Fruit fly (Drosophila melanogaster) whole organism: ENCODE measurements around the gene Sfp24Ba.

Experiments used
- CG8478 ChIP-seq: fragments of >200 bp; optimal IDR thresholded peaks from 2 replicates; lab custom pipeline; 2018; ENCODE audit warnings: inconsistent platforms
- Dll ChIP-seq: fragments of >200 bp; optimal IDR thresholded peaks from 2 replicates; lab custom pipeline; 2017
- EcR ChIP-seq, 2 experiments: fragments of >200 bp; optimal IDR thresholded peaks; 2 replicates each; lab custom pipeline; 2017; ENCODE audit warnings: missing biosample characterization in 2 of 2, missing genetic modification characterization in 2 of 2, missing genetic modification reagents in 2 of 2
- pan ChIP-seq: fragments of >200 bp; optimal IDR thresholded peaks from 2 replicates; lab custom pipeline; 2017
- psq ChIP-seq: fragments of >200 bp; optimal IDR thresholded peaks from 2 replicates; lab custom pipeline; 2017
- usp ChIP-seq: fragments of >200 bp; optimal IDR thresholded peaks from 2 replicates; lab custom pipeline; 2017; ENCODE audit warnings: missing biosample characterization, missing genetic modification characterization, mixed read lengths

Gene Sfp24Ba

DNA sequence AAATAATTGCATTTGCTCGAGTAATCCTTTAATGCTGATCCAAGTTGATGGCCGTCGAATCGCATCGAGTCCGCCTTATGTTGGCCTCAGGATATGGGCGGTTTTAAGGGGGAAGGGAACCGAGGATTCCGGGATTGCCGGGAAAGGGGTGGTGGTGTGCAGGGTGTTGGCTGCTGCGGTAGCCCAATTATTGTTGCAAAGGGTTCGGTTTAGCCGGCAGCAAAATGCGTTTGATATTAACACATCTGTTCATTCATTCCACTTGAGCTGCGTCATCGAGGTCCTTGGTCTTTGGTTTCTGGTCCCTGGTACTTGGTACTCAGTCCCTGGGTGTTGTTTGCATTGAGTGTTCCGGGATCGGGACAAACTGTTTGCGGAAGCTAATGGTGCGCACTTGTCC is 13.0 kb upstream of the Sfp24Ba start:
- TF ChIP-seq EcR (GFP tag; optimal IDR thresholded peaks at IDR 0.05; lab: Kevin White, UChicago) (no peak), usp (GFP tag; lab: Kevin White, UChicago) (no peak), pan (lab: Kevin White, UChicago) (no peak), CG8478 (lab: Kevin White, UChicago) (no peak), psq (no peak), Dll (no peak)

dm6 chr2L:3675770-3676169 is 7.4 kb upstream of the Sfp24Ba start:
- no peak for TF ChIP-seq usp (GFP tag; lab: Kevin White, UChicago)
- TF ChIP-seq CG8478 (lab: Kevin White, UChicago) = no peak

dm6 chr2L:3670481-3670880 is 2.1 kb upstream of the Sfp24Ba start, which contains the start of gene Sfp24Bc:
Gene Sfp24Bc, minus strand, starts transcription at chr2L:3670581.
- TF ChIP-seq Dll (no peak), psq (no peak), CG8478 (lab: Kevin White, UChicago) (no peak), EcR (GFP tag; optimal IDR thresholded peaks at IDR 0.05; lab: Kevin White, UChicago) (no peak), pan (lab: Kevin White, UChicago) (no peak), usp (GFP tag; lab: Kevin White, UChicago) (no peak)

dm6 chr2L:3669675-3670074 is 1.3 kb upstream of the Sfp24Ba start, which contains the start of gene Sfp24Bb:
Gene Sfp24Bb, minus strand, starts transcription at chr2L:3669775.
- no peak for TF ChIP-seq Dll
- no peak for TF ChIP-seq pan (lab: Kevin White, UChicago)
- TF ChIP-seq CG8478 (lab: Kevin White, UChicago) = no peak
- TF ChIP-seq psq = no peak
- no peak for TF ChIP-seq EcR (GFP tag; optimal IDR thresholded peaks at IDR 0.05; lab: Kevin White, UChicago)
- no peak for TF ChIP-seq usp (GFP tag; lab: Kevin White, UChicago)

DNA sequence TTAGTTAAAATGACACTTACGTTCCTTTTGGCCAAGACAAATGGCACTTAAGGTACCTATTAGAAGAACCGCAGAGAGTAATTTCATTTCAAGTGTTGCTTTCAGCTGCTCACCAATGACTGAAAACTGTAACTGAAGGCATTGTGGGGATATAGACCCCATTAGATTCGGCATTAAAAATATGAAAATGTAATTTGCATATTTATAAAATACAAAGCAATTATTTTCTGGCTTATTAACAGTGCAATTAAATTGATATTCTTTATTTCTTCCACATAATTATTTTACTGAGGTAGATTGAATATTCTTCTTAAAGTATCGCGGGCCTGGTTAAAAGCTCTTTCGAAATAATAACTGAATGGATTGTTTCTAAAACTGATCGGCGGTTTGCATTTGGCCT is 683 bp upstream of the Sfp24Ba start, which contains the start of gene Sfp24Bd:
Gene Sfp24Bd (minus strand): TSS at position 101 of the 400 bp plus-strand sequence.
- no peak for TF ChIP-seq CG8478 (lab: Kevin White, UChicago)

- TF ChIP-seq psq (no peak), Dll (no peak), EcR (GFP tag; optimal IDR thresholded peaks at IDR 0.05; lab: Kevin White, UChicago) (no peak), usp (GFP tag; lab: Kevin White, UChicago) (no peak), pan (lab: Kevin White, UChicago) (no peak), CG8478 (lab: Kevin White, UChicago) (no peak)
Observed at dm6 chr2L:3662307-3662795, 6.0 kb downstream of the Sfp24Ba start, which contains the start of gene Drgx. Gene Drgx, plus strand, starts transcription at chr2L:3662745.

dm6 chr2L:3657349-3658142 is 10.8 kb downstream of the Sfp24Ba start:
- TF ChIP-seq psq (no peak), pan (lab: Kevin White, UChicago) (no peak), CG8478 (lab: Kevin White, UChicago) (no peak)

dm6 chr2L:3656667-3657066 is 11.7 kb downstream of the Sfp24Ba start, which contains the start of gene for:
Gene for, minus strand, starts transcription at chr2L:3656953.
- TF ChIP-seq psq (no peak), EcR (GFP tag; optimal IDR thresholded peaks at IDR 0.05; lab: Kevin White, UChicago) (no peak)

DNA sequence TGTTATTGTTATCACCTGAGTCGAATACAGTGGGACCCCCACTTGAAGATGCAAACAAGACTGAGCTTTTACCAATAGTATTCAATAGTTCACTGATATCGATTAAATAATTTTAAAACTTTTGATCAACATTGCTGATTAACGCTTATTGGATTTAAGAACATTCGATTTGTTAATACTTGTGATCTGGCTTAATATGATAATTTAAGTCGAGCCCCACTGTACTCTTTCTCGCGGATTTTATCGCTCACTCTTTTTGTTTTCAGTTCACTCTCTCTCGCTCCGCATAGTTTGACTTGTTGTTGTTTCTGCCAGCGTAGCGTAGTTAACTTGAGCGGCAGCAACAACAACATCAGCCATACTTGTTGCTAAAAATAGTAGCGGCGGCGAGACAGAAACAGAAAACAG is 12.6 kb downstream of the Sfp24Ba start:
- no peak for TF ChIP-seq Dll
- no peak for TF ChIP-seq usp (GFP tag; lab: Kevin White, UChicago)
- TF ChIP-seq CG8478 (lab: Kevin White, UChicago) = no peak
- no peak for TF ChIP-seq EcR (GFP tag; optimal IDR thresholded peaks at IDR 0.05; lab: Kevin White, UChicago)
- no peak for TF ChIP-seq pan (lab: Kevin White, UChicago)
- no peak for TF ChIP-seq psq

dm6 chr2L:3654956-3655618 is 13.3 kb downstream of the Sfp24Ba start:
- no peak for TF ChIP-seq pan (lab: Kevin White, UChicago)
- TF ChIP-seq psq = no peak
- no peak for TF ChIP-seq usp (GFP tag; lab: Kevin White, UChicago)
- TF ChIP-seq Dll = no peak
- TF ChIP-seq CG8478 (lab: Kevin White, UChicago) = no peak
- TF ChIP-seq EcR (GFP tag; optimal IDR thresholded peaks at IDR 0.05; lab: Kevin White, UChicago) = no peak

dm6 chr2L:3648173-3648972 is 20.0 kb downstream of the Sfp24Ba start:
- TF ChIP-seq usp (GFP tag; lab: Kevin White, UChicago) = no peak
